1 fruit fly cellular context compared by ENCODE assay signal in the genomic region with DNA sequence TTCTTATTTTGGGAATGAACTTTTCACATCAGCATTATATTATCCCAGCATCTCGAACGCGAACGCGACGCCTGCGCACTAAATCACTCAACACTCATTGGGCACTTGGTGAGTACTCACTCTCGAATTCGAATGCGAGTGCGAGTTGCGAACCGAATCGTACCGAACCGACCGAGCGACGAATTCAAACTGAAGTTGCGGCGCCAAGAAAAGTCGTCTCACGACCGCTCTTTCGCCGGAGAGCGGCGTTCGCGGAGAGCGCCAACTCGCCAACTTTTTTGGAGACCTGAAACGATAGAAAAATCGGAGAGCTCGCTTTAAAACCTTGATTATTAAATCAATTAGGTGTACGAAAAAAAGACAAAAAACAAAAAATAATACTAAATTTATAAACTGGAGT.
A peak's percentile ranks its signal among the peaks of the same experiment; 100 is the strongest.
TF ChIP-seq lines count a peak whose summit lies in the region.

No protein-coding gene starts in this region.

TF ChIP-seq in whole organism, embryonic, 481 proteins besides CTCF, POLR2A, EP300 and RAD21 (continued from another document and continues in another):
- no peak for TF ChIP-seq Poxn (GFP tag; IDR thresholded peaks at IDR 0.05; lab: Robert Waterston, UW)
- TF ChIP-seq schlank (tag; optimal IDR thresholded peaks at IDR 0.05; lab: Kevin White, UChicago), result no peak
- TF ChIP-seq Jarid2 (GFP tag; optimal IDR thresholded peaks at IDR 0.05; lab: Kevin White, UChicago), result peak; percentile 91
- TF ChIP-seq CG10274 (GFP tag; optimal IDR thresholded peaks at IDR 0.05; lab: Kevin White, UChicago), result no peak
- TF ChIP-seq h (optimal IDR thresholded peaks at IDR 0.05; lab: Kevin White, UChicago), result no peak
- TF ChIP-seq CG2202 (tag; optimal IDR thresholded peaks at IDR 0.05; lab: Kevin White, UChicago), result no peak
- no peak for TF ChIP-seq CG13775 (GFP tag; optimal IDR thresholded peaks at IDR 0.05; lab: Kevin White, UChicago)
- no peak for TF ChIP-seq CG2712 (tag; optimal IDR thresholded peaks at IDR 0.05; lab: Kevin White, UChicago)
- no peak for TF ChIP-seq bowl (GFP tag; IDR thresholded peaks at IDR 0.05; lab: Robert Waterston, UW)
- TF ChIP-seq sqz (GFP tag; optimal IDR thresholded peaks at IDR 0.05; lab: Kevin White, UChicago), result no peak
- peak; percentile 14; the same call in 1 of the 2 replicates for TF ChIP-seq ap (GFP tag; IDR thresholded peaks at IDR 0.05; lab: Robert Waterston, UW)
- peak; percentile 46; the same call in 1 of the 2 replicates for TF ChIP-seq CG13287 (GFP tag; IDR thresholded peaks at IDR 0.05; lab: Robert Waterston, UW; ENCODE audit: partially characterized antibody)
- TF ChIP-seq Stat92E (GFP tag; optimal IDR thresholded peaks at IDR 0.05; lab: Kevin White, UChicago), result no peak
- no peak for TF ChIP-seq lilli (GFP tag; optimal IDR thresholded peaks at IDR 0.05; lab: Kevin White, UChicago)
- TF ChIP-seq twi (tag; optimal IDR thresholded peaks at IDR 0.05; lab: Kevin White, UChicago), result no peak
- no peak for TF ChIP-seq maf-S (GFP tag; optimal IDR thresholded peaks at IDR 0.05; lab: Kevin White, UChicago)
- peak; percentile 65 for TF ChIP-seq ewg (GFP tag; optimal IDR thresholded peaks at IDR 0.05; lab: Kevin White, UChicago)
- TF ChIP-seq CG16779 (GFP tag; IDR thresholded peaks at IDR 0.05; lab: Robert Waterston, UW), result no peak
- TF ChIP-seq pros (GFP tag; optimal IDR thresholded peaks at IDR 0.05; lab: Kevin White, UChicago), result no peak
- TF ChIP-seq Dll (GFP tag; IDR thresholded peaks at IDR 0.05; lab: Robert Waterston, UW; ENCODE audit: partially characterized antibody), result 0 out of 4 replicates have a peak, but pooled peaks have one; percentile 43
- no peak for TF ChIP-seq Bdp1 (GFP tag; optimal IDR thresholded peaks at IDR 0.05; lab: Kevin White, UChicago)
- TF ChIP-seq Trl (optimal IDR thresholded peaks at IDR 0.05; lab: Kevin White, UChicago), result peak; percentile 52 to 67
- TF ChIP-seq Trl (GFP tag; optimal IDR thresholded peaks at IDR 0.05; lab: Kevin White, UChicago), result no peak
- no peak for TF ChIP-seq CrebB (tag; optimal IDR thresholded peaks at IDR 0.05; lab: Kevin White, UChicago)
- no peak for TF ChIP-seq tll (GFP tag; optimal IDR thresholded peaks at IDR 0.05; lab: Kevin White, UChicago)
- TF ChIP-seq zen2 (GFP tag; IDR thresholded peaks at IDR 0.05; lab: Robert Waterston, UW; ENCODE audit: partially characterized antibody), result no peak
- TF ChIP-seq ci (GFP tag; IDR thresholded peaks at IDR 0.05; lab: Robert Waterston, UW), result peak; percentile 52; the same call in 2 of the 3 replicates
- no peak for TF ChIP-seq CG10462 (GFP tag; optimal IDR thresholded peaks at IDR 0.05; lab: Kevin White, UChicago)
- no peak for TF ChIP-seq Mad (GFP tag; optimal IDR thresholded peaks at IDR 0.05; lab: Kevin White, UChicago)
- TF ChIP-seq phol (tag; optimal IDR thresholded peaks at IDR 0.05; lab: Kevin White, UChicago), result no peak
- no peak for TF ChIP-seq CG6683 (GFP tag; optimal IDR thresholded peaks at IDR 0.05; lab: Kevin White, UChicago)
- TF ChIP-seq CG13123 (GFP tag; optimal IDR thresholded peaks at IDR 0.05; lab: Kevin White, UChicago), result no peak
- TF ChIP-seq CG12744 (GFP tag; optimal IDR thresholded peaks at IDR 0.05; lab: Kevin White, UChicago), result no peak
- peak; percentile 34; the same call in 1 of the 2 replicates for TF ChIP-seq vvl (GFP tag; IDR thresholded peaks at IDR 0.05; lab: Robert Waterston, UW)
- no peak for TF ChIP-seq Dad (GFP tag; optimal IDR thresholded peaks at IDR 0.05; lab: Kevin White, UChicago)
- TF ChIP-seq CG5953 (GFP tag; IDR thresholded peaks at IDR 0.05; lab: Robert Waterston, UW), result no peak
- no peak for TF ChIP-seq CG31224 (GFP tag; IDR thresholded peaks at IDR 0.05; lab: Robert Waterston, UW)
- no peak for TF ChIP-seq CG43689 (GFP tag; IDR thresholded peaks at IDR 0.05; lab: Robert Waterston, UW)
- no peak for TF ChIP-seq CG2116 (GFP tag; optimal IDR thresholded peaks at IDR 0.05; lab: Kevin White, UChicago)
- TF ChIP-seq Ssrp (tag; optimal IDR thresholded peaks at IDR 0.05; lab: Kevin White, UChicago), result no peak
- TF ChIP-seq CG7963 (GFP tag; IDR thresholded peaks at IDR 0.05; lab: Robert Waterston, UW; ENCODE audit: partially characterized antibody), result no peak
- no peak for TF ChIP-seq Kr (GFP tag; optimal IDR thresholded peaks at IDR 0.05; lab: Kevin White, UChicago)
- no peak for TF ChIP-seq jumu (GFP tag; optimal IDR thresholded peaks at IDR 0.05; lab: Kevin White, UChicago)
- TF ChIP-seq dpn (GFP tag; optimal IDR thresholded peaks at IDR 0.05; lab: Kevin White, UChicago), result no peak
- no peak for TF ChIP-seq CG8281 (tag; optimal IDR thresholded peaks at IDR 0.05; lab: Kevin White, UChicago)
- TF ChIP-seq CG2199 (GFP tag; IDR thresholded peaks at IDR 0.05; lab: Robert Waterston, UW), result no peak
- TF ChIP-seq grn (GFP tag; optimal IDR thresholded peaks at IDR 0.05; lab: Kevin White, UChicago), result no peak
- peak; percentile 9; the same call in 1 of the 2 replicates for TF ChIP-seq amos (GFP tag; IDR thresholded peaks at IDR 0.05; lab: Robert Waterston, UW; ENCODE audit: partially characterized antibody)
- no peak for TF ChIP-seq salm (tag; optimal IDR thresholded peaks at IDR 0.05; lab: Kevin White, UChicago)
- no peak for TF ChIP-seq TFAM (GFP tag; optimal IDR thresholded peaks at IDR 0.05; lab: Kevin White, UChicago)
- no peak for TF ChIP-seq CG12769 (tag; optimal IDR thresholded peaks at IDR 0.05; lab: Kevin White, UChicago)
- no peak for TF ChIP-seq CG4707 (GFP tag; optimal IDR thresholded peaks at IDR 0.05; lab: Kevin White, UChicago)
- TF ChIP-seq NC2α (GFP tag; optimal IDR thresholded peaks at IDR 0.05; lab: Kevin White, UChicago), result no peak
- no peak for TF ChIP-seq Oaz (GFP tag; IDR thresholded peaks at IDR 0.05; lab: Robert Waterston, UW)
- no peak for TF ChIP-seq MESR4 (GFP tag; optimal IDR thresholded peaks at IDR 0.05; lab: Kevin White, UChicago)
- TF ChIP-seq hkb (optimal IDR thresholded peaks at IDR 0.05; lab: Kevin White, UChicago), result no peak
- 0 out of 2 replicates have a peak, but pooled peaks have one; percentile 28 for TF ChIP-seq hkb (GFP tag; IDR thresholded peaks at IDR 0.05; lab: Robert Waterston, UW)
- TF ChIP-seq stc (GFP tag; IDR thresholded peaks at IDR 0.05; lab: Robert Waterston, UW), result no peak
- no peak for TF ChIP-seq CG3847 (GFP tag; IDR thresholded peaks at IDR 0.05; lab: Robert Waterston, UW)
- no peak for TF ChIP-seq Dfd (GFP tag; optimal IDR thresholded peaks at IDR 0.05; lab: Kevin White, UChicago)
- no peak for TF ChIP-seq crc (GFP tag; optimal IDR thresholded peaks at IDR 0.05; lab: Kevin White, UChicago)
- TF ChIP-seq Sox100B (GFP tag; optimal IDR thresholded peaks at IDR 0.05; lab: Kevin White, UChicago), result no peak
- TF ChIP-seq sim (GFP tag; IDR thresholded peaks at IDR 0.05; lab: Robert Waterston, UW), result no peak
- TF ChIP-seq Dp (GFP tag; optimal IDR thresholded peaks at IDR 0.05; lab: Kevin White, UChicago), result peak; percentile 27
- TF ChIP-seq sens-2 (GFP tag; IDR thresholded peaks at IDR 0.05; lab: Robert Waterston, UW), result no peak
- peak; percentile 24 for TF ChIP-seq Nf-YC (tag; optimal IDR thresholded peaks at IDR 0.05; lab: Kevin White, UChicago)
- no peak for TF ChIP-seq Nf-YA (GFP tag; IDR thresholded peaks at IDR 0.05; lab: Robert Waterston, UW)
- no peak for TF ChIP-seq Hr51 (GFP tag; optimal IDR thresholded peaks at IDR 0.05; lab: Kevin White, UChicago)
- TF ChIP-seq fd64A (GFP tag; optimal IDR thresholded peaks at IDR 0.05; lab: Kevin White, UChicago), result no peak
- TF ChIP-seq CG2875 (GFP tag; optimal IDR thresholded peaks at IDR 0.05; lab: Kevin White, UChicago), result no peak
- no peak for TF ChIP-seq CG6272 (GFP tag; IDR thresholded peaks at IDR 0.05; lab: Robert Waterston, UW)
- no peak for TF ChIP-seq Camta (GFP tag; optimal IDR thresholded peaks at IDR 0.05; lab: Kevin White, UChicago)
- TF ChIP-seq rib (GFP tag; IDR thresholded peaks at IDR 0.05; lab: Robert Waterston, UW), result 0 out of 2 replicates have a peak, but pooled peaks have one; percentile 18
- TF ChIP-seq CG4424 (GFP tag; optimal IDR thresholded peaks at IDR 0.05; lab: Kevin White, UChicago), result no peak
- TF ChIP-seq CG3407 (GFP tag; optimal IDR thresholded peaks at IDR 0.05; lab: Kevin White, UChicago), result no peak
- no peak for TF ChIP-seq knrl (GFP tag; IDR thresholded peaks at IDR 0.05; lab: Robert Waterston, UW; ENCODE audit: partially characterized antibody)
- 0 out of 3 replicates have a peak, but pooled peaks have one; percentile 29 for TF ChIP-seq sr (GFP tag; IDR thresholded peaks at IDR 0.05; lab: Robert Waterston, UW)
- TF ChIP-seq tx (GFP tag; optimal IDR thresholded peaks at IDR 0.05; lab: Kevin White, UChicago), result no peak
- no peak for TF ChIP-seq CG8944 (GFP tag; optimal IDR thresholded peaks at IDR 0.05; lab: Kevin White, UChicago)
- TF ChIP-seq klu (GFP tag; IDR thresholded peaks at IDR 0.05; lab: Robert Waterston, UW), result no peak
- TF ChIP-seq CG4617 (GFP tag; optimal IDR thresholded peaks at IDR 0.05; lab: Kevin White, UChicago; ENCODE audit: borderline replicate concordance), result no peak
- no peak for TF ChIP-seq CG10565 (GFP tag; optimal IDR thresholded peaks at IDR 0.05; lab: Kevin White, UChicago)
- no peak for TF ChIP-seq onecut (GFP tag; IDR thresholded peaks at IDR 0.05; lab: Robert Waterston, UW)
- TF ChIP-seq dati (GFP tag; IDR thresholded peaks at IDR 0.05; lab: Robert Waterston, UW), result no peak
- no peak for TF ChIP-seq CG1647 (GFP tag; optimal IDR thresholded peaks at IDR 0.05; lab: Kevin White, UChicago)
- TF ChIP-seq gfzf (GFP tag; optimal IDR thresholded peaks at IDR 0.05; lab: Kevin White, UChicago), result no peak
- TF ChIP-seq tup (GFP tag; optimal IDR thresholded peaks at IDR 0.05; lab: Kevin White, UChicago), result no peak
- TF ChIP-seq CG9876 (GFP tag; optimal IDR thresholded peaks at IDR 0.05; lab: Kevin White, UChicago), result no peak
- TF ChIP-seq pnt (GFP tag; optimal IDR thresholded peaks at IDR 0.05; lab: Kevin White, UChicago), result no peak
- TF ChIP-seq tna (GFP tag; IDR thresholded peaks at IDR 0.05; lab: Robert Waterston, UW; ENCODE audit: partially characterized antibody), result no peak
- no peak for TF ChIP-seq CkIIα-i1 (GFP tag; IDR thresholded peaks at IDR 0.05; lab: Robert Waterston, UW)
- no peak for TF ChIP-seq Max (GFP tag; optimal IDR thresholded peaks at IDR 0.05; lab: Kevin White, UChicago)
- no peak for TF ChIP-seq lab (GFP tag; optimal IDR thresholded peaks at IDR 0.05; lab: Kevin White, UChicago)
- no peak for TF ChIP-seq CG6813 (GFP tag; optimal IDR thresholded peaks at IDR 0.05; lab: Kevin White, UChicago)
- no peak for TF ChIP-seq emc (GFP tag; optimal IDR thresholded peaks at IDR 0.05; lab: Kevin White, UChicago)
- no peak for TF ChIP-seq Xbp1 (GFP tag; optimal IDR thresholded peaks at IDR 0.05; lab: Kevin White, UChicago)
- no peak for TF ChIP-seq CG16813 (GFP tag; IDR thresholded peaks at IDR 0.05; lab: Robert Waterston, UW; ENCODE audit: partially characterized antibody)
- TF ChIP-seq ash1 (GFP tag; optimal IDR thresholded peaks at IDR 0.05; lab: Kevin White, UChicago), result no peak
- no peak for TF ChIP-seq CG4404 (GFP tag; IDR thresholded peaks at IDR 0.05; lab: Robert Waterston, UW)
- TF ChIP-seq CG14441 (GFP tag; IDR thresholded peaks at IDR 0.05; lab: Robert Waterston, UW), result no peak
- TF ChIP-seq ttk (GFP tag; IDR thresholded peaks at IDR 0.05; lab: Robert Waterston, UW), result no peak
- peak; percentile 59 for TF ChIP-seq CG42726 (GFP tag; IDR thresholded peaks at IDR 0.05; lab: Robert Waterston, UW; ENCODE audit: partially characterized antibody)
- TF ChIP-seq seq (GFP tag; IDR thresholded peaks at IDR 0.05; lab: Robert Waterston, UW), result no peak
- TF ChIP-seq gce (GFP tag; IDR thresholded peaks at IDR 0.05; lab: Robert Waterston, UW), result peak; percentile 56; the same call in 1 of the 3 replicates
- no peak for TF ChIP-seq ase (GFP tag; IDR thresholded peaks at IDR 0.05; lab: Robert Waterston, UW)
- TF ChIP-seq CG14710 (tag; optimal IDR thresholded peaks at IDR 0.05; lab: Kevin White, UChicago), result no peak
- TF ChIP-seq CG8478 (optimal IDR thresholded peaks at IDR 0.05; lab: Kevin White, UChicago), result no peak
- no peak for TF ChIP-seq Sin3A (optimal IDR thresholded peaks at IDR 0.05; lab: Kevin White, UChicago)
- TF ChIP-seq Nf-YB (GFP tag; optimal IDR thresholded peaks at IDR 0.05; lab: Kevin White, UChicago), result peak; percentile 6
- no peak for TF ChIP-seq tap (tag; optimal IDR thresholded peaks at IDR 0.05; lab: Kevin White, UChicago)
- no peak for TF ChIP-seq NFAT (GFP tag; IDR thresholded peaks at IDR 0.05; lab: Robert Waterston, UW)
- 0 out of 2 replicates have a peak, but pooled peaks have one; percentile 37 for TF ChIP-seq Bgb (GFP tag; IDR thresholded peaks at IDR 0.05; lab: Robert Waterston, UW; ENCODE audit: partially characterized antibody)
- no peak for TF ChIP-seq al (GFP tag; IDR thresholded peaks at IDR 0.05; lab: Robert Waterston, UW)
- no peak for TF ChIP-seq bcd (GFP tag; optimal IDR thresholded peaks at IDR 0.05; lab: Kevin White, UChicago)
- TF ChIP-seq Atf3 (GFP tag; optimal IDR thresholded peaks at IDR 0.05; lab: Kevin White, UChicago), result no peak
- TF ChIP-seq Eip74EF (GFP tag; optimal IDR thresholded peaks at IDR 0.05; lab: Kevin White, UChicago), result no peak
- TF ChIP-seq Ets65A (GFP tag; lab: Kevin White, UChicago), result no peak
- no peak for TF ChIP-seq pb (GFP tag; optimal IDR thresholded peaks at IDR 0.05; lab: Kevin White, UChicago)
- TF ChIP-seq CG9215 (GFP tag; IDR thresholded peaks at IDR 0.05; lab: Robert Waterston, UW), result no peak
- no peak for TF ChIP-seq ind (GFP tag; optimal IDR thresholded peaks at IDR 0.05; lab: Kevin White, UChicago)
- no peak for TF ChIP-seq gem (tag; optimal IDR thresholded peaks at IDR 0.05; lab: Kevin White, UChicago)
- no peak for TF ChIP-seq Pdp1 (GFP tag; optimal IDR thresholded peaks at IDR 0.05; lab: Kevin White, UChicago)
- TF ChIP-seq mirr (GFP tag; optimal IDR thresholded peaks at IDR 0.05; lab: Kevin White, UChicago), result no peak
- TF ChIP-seq CG15514 (GFP tag; optimal IDR thresholded peaks at IDR 0.05; lab: Kevin White, UChicago), result no peak
- no peak for TF ChIP-seq CG15269 (tag; optimal IDR thresholded peaks at IDR 0.05; lab: Kevin White, UChicago)
- peak; percentile 90 for TF ChIP-seq Deaf1 (tag; optimal IDR thresholded peaks at IDR 0.05; lab: Kevin White, UChicago)
- TF ChIP-seq CG1233 (GFP tag; optimal IDR thresholded peaks at IDR 0.05; lab: Kevin White, UChicago), result no peak
- no peak for TF ChIP-seq CG10209 (GFP tag; optimal IDR thresholded peaks at IDR 0.05; lab: Kevin White, UChicago)
- no peak for TF ChIP-seq CG1603 (tag; optimal IDR thresholded peaks at IDR 0.05; lab: Kevin White, UChicago)
- no peak for TF ChIP-seq Meics (GFP tag; optimal IDR thresholded peaks at IDR 0.05; lab: Kevin White, UChicago)
- TF ChIP-seq B-H2 (GFP tag; optimal IDR thresholded peaks at IDR 0.05; lab: Kevin White, UChicago), result no peak
- no peak for TF ChIP-seq toy (GFP tag; IDR thresholded peaks at IDR 0.05; lab: Robert Waterston, UW)
